Worm (Caenorhabditis elegans): ENCODE measurements around the gene pqn-84.
A peak's percentile ranks its signal among the peaks of the same experiment; 100 is the strongest.

- TF ChIP-seq alr-1 (tag; optimal IDR thresholded peaks at IDR 0.05) (no peak), lsy-2 (tag; optimal IDR thresholded peaks at IDR 0.05) (peak; percentile 21 to 78), unc-39 (tag; optimal IDR thresholded peaks at IDR 0.05) (no peak), peb-1 (tag; optimal IDR thresholded peaks at IDR 0.05) (no peak), nhr-10 (tag; optimal IDR thresholded peaks at IDR 0.05) (no peak), elt-3 (tag; optimal IDR thresholded peaks at IDR 0.05) (no peak), egl-27 (tag; optimal IDR thresholded peaks at IDR 0.05) (peak; percentile 33), lin-13 (GFP tag; optimal IDR thresholded peaks at IDR 0.05) (peak; percentile 45), blmp-1 (tag; optimal IDR thresholded peaks at IDR 0.05; ENCODE audit: insufficient read depth) (no peak), mbf-1 (tag; optimal IDR thresholded peaks at IDR 0.05) (no peak), zag-1 (tag; optimal IDR thresholded peaks at IDR 0.05) (no peak), unc-55 (GFP tag; optimal IDR thresholded peaks at IDR 0.05) (peak; percentile 78), F13H6.1 (tag; optimal IDR thresholded peaks at IDR 0.05) (peak; percentile 76)
These were observed 19.4 kb downstream of the pqn-84 start, which contains the start of the genes elb-1 and Y41C4A.11 for ce11 chrIII:11719400-11719875.

Data from whole organism, L2 larva.